Worm (Caenorhabditis elegans): ENCODE data around the gene F09F9.3.
A peak's percentile ranks its signal among the peaks of the same experiment; 100 is the strongest.

- no peak for TF ChIP-seq mdl-1 (tag; optimal IDR thresholded peaks at IDR 0.05)
- TF ChIP-seq nhr-12 (tag; optimal IDR thresholded peaks at IDR 0.05), result no peak
- no peak for TF ChIP-seq ceh-82 (tag; optimal IDR thresholded peaks at IDR 0.05)
- no peak for TF ChIP-seq fos-1 (tag; optimal IDR thresholded peaks at IDR 0.05)
- no peak for TF ChIP-seq ama-1 (optimal IDR thresholded peaks at IDR 0.05)
- peak; percentile 14 for TF ChIP-seq sma-9 (GFP tag; optimal IDR thresholded peaks at IDR 0.05)
- no peak for TF ChIP-seq sma-9 (tag; optimal IDR thresholded peaks at IDR 0.05)
- TF ChIP-seq R02D3.7 (tag; optimal IDR thresholded peaks at IDR 0.05), result no peak
- TF ChIP-seq elt-1 (tag; optimal IDR thresholded peaks at IDR 0.05), result no peak
- no peak for TF ChIP-seq nhr-77 (tag; optimal IDR thresholded peaks at IDR 0.05)
- TF ChIP-seq ceh-16 (tag; optimal IDR thresholded peaks at IDR 0.05), result no peak
These were observed 44.9 kb downstream of the F09F9.3 start for ce11 chrX:4075934-4076333.
